Worm (Caenorhabditis elegans) whole organism, midembryonic: ENCODE data around the gene nhr-175.

Source experiments
- T22C8.4 ChIP-seq: fragments of 200-800 bp; sonication (Bioruptor generic); IDR thresholded peaks from 2 replicates; pipeline ENCODE4 v1.3.6; 2022; ENCODE audit warnings: missing genetic modification characterization, missing compliant biosample characterization
- cog-1 ChIP-seq: sonication (generic microtip); optimal IDR thresholded peaks from 2 replicates; lab custom pipeline; 2016; ENCODE audit warnings: missing genetic modification characterization, missing compliant biosample characterization
- flt-1 ChIP-seq: fragments of 200-800 bp; sonication (Bioruptor generic); IDR thresholded peaks from 2 replicates; pipeline ENCODE4 v1.3.6; 2022; ENCODE audit warnings: missing genetic modification characterization, missing compliant biosample characterization
- klf-2 ChIP-seq: fragments of 200-800 bp; sonication (Bioruptor generic); conservative IDR thresholded peaks from 2 replicates; pipeline ENCODE4 v1.3.6; 2022; ENCODE audit warnings: missing genetic modification reagents, missing genetic modification characterization, missing compliant biosample characterization
- med-1 ChIP-seq: sonication (generic microtip); optimal IDR thresholded peaks from 2 replicates; lab custom pipeline; 2017; ENCODE audit warnings: missing genetic modification characterization, mild to moderate bottlenecking, missing compliant biosample characterization, antibody characterized with exemption, missing genetic modification reagents; ENCODE audit not compliant: insufficient read depth
- ref-1 ChIP-seq: fragments of 200-800 bp; sonication (Bioruptor generic); conservative IDR thresholded peaks from 2 replicates; pipeline ENCODE4 v1.3.6; 2022; ENCODE audit warnings: missing genetic modification reagents, missing genetic modification characterization, missing compliant biosample characterization
- tab-1 ChIP-seq: fragments of 200-800 bp; sonication (Bioruptor generic); IDR thresholded peaks from 2 replicates; pipeline ENCODE4 v1.3.6; 2022; ENCODE audit warnings: missing genetic modification characterization, missing compliant biosample characterization
- ztf-23 ChIP-seq: fragments of 200-800 bp; sonication (Bioruptor generic); IDR thresholded peaks from 2 replicates; pipeline ENCODE4 v1.3.6; 2022; ENCODE audit warnings: missing genetic modification reagents, missing genetic modification characterization, missing compliant biosample characterization
- ztf-29 ChIP-seq: fragments of 200-800 bp; sonication (Bioruptor generic); IDR thresholded peaks from 2 replicates; pipeline ENCODE4 v1.3.6; 2022; ENCODE audit warnings: missing genetic modification reagents, missing genetic modification characterization, missing compliant biosample characterization

The nhr-175 gene

DNA sequence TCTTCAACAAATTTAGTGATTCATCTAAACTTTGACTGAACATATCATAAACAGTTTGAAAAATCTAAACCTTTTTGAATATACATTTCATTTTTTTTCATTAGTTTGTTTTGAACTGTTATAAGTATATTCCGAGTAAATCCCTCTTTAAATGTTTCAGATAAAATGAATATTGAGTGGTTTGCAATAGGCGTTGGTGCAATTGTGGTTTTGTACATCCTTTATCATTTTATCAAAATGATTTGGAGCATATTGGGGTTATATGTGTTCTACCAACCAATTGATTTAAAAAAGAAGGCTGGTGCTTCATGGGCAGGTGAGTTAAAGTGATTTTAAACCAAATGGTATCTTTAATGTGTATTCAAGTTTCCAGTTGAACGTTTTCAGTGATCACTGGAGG lies 38.0 kb downstream of the nhr-175 start, which contains the start of gene stdh-3:
stdh-3 (plus strand) TSS at position 166 of the 400 bp plus-strand sequence.
- no peak for TF ChIP-seq med-1 (GFP tag; lab: Kevin White, UChicago)
- no peak for TF ChIP-seq klf-2 (GFP tag; lab: Robert Waterston, UW)
- TF ChIP-seq flt-1 (GFP tag; lab: Robert Waterston, UW) = no peak
- no peak for TF ChIP-seq ref-1 (GFP tag; lab: Robert Waterston, UW)
- no peak for TF ChIP-seq T22C8.4 (GFP tag; lab: Robert Waterston, UW)
- TF ChIP-seq ztf-29 (GFP tag; lab: Robert Waterston, UW) = no peak
- TF ChIP-seq ztf-23 = no peak
- no peak for TF ChIP-seq tab-1
- TF ChIP-seq cog-1 (tag; lab: Kevin White, UChicago) = no peak

DNA sequence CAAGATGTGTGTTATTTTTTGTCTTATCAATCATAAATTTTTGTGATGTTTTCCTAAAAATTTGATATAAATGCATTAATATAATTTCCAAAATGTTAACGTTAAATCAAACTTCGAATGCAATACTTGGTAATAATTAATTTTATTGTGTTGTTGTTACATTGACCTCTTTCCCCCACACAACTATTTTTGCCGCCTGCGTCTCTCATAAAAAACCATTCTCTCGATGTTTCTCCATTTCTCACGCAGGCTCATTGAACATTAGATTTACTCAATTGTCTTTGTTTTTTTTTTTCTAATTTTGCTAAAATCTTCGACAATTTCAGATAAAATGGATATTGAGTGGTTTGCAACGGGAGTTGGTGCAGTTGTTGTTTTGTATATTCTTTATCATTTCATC lies 39.7 kb downstream of the nhr-175 start, which contains the start of gene stdh-1:
stdh-1 (plus strand) TSS at position 327 of the 400 bp plus-strand sequence.
- TF ChIP-seq cog-1 (tag; lab: Kevin White, UChicago) (peak; percentile 20), med-1 (GFP tag; lab: Kevin White, UChicago) (no peak), ztf-23 (no peak)

DNA sequence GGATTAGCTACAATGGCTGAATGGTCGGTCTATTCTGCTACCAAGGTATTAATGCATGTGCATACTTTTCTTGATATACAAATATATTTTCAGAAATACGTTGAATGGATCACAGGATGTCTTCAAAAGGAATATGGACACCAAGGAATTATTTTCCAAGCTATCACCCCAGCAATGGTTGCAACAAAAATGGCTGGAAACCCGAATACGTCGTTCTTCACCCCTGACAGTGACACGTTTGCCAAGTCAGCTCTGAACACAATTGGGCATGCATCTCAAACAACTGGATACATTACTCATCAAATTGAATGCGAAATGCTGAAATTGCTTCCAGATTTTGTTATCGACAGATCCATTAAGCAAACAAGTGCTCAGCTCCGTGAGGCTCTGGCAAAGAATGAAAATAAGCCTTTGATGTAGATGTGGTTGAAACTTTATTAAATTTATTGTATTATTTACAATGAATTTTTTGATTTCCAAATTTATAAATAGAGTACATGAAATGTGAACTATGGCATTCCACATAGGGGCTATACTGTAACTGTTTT lies 41.1 kb downstream of the nhr-175 start:
- TF ChIP-seq ref-1 (GFP tag; lab: Robert Waterston, UW) (no peak), T22C8.4 (GFP tag; lab: Robert Waterston, UW) (no peak), med-1 (GFP tag; lab: Kevin White, UChicago) (no peak), cog-1 (tag; lab: Kevin White, UChicago) (no peak), tab-1 (no peak), ztf-29 (GFP tag; lab: Robert Waterston, UW) (no peak), flt-1 (GFP tag; lab: Robert Waterston, UW) (no peak), klf-2 (GFP tag; lab: Robert Waterston, UW) (no peak), ztf-23 (no peak)

DNA sequence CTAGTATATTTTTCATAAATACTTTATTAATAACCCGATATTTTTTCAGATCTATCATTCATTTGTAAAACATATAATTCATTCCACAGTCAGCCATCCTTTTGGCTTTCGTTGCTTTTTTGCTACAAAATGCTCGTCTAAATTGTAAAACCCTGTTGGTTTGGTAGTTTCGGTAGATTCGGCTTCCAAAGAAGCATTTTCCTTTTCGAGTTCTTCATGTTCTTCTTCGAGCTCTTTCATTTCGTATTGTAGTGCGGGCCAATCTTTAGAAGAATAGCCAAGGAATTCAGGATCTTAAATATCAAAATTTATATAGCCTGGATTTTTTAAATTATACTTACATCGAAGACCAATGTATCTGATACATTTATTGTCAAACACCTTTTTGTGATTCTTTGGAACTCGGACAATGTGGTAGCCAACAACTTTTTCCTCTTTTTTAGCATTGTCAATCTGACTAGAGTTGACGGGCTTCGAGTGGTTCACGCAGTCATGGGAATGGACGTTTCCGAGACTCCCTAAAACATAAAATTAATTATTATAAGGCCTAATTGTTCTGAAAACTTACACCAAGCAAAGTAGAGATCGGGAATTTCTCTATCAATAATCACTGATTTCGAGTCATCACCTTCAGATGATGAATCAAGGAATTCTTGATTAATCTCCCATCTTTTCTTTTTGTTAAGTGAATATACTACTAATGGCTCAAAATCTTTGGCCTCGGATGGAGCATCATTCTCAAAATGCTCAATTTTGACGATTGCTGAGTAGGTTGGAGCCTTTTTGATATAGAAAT lies 41.8 kb downstream of the nhr-175 start:
- TF ChIP-seq med-1 (GFP tag; lab: Kevin White, UChicago) (no peak), T22C8.4 (GFP tag; lab: Robert Waterston, UW) (no peak), tab-1 (no peak), ref-1 (GFP tag; lab: Robert Waterston, UW) (no peak), flt-1 (GFP tag; lab: Robert Waterston, UW) (no peak), klf-2 (GFP tag; lab: Robert Waterston, UW) (no peak), ztf-23 (no peak), ztf-29 (GFP tag; lab: Robert Waterston, UW) (no peak), cog-1 (tag; lab: Kevin White, UChicago) (no peak)

DNA sequence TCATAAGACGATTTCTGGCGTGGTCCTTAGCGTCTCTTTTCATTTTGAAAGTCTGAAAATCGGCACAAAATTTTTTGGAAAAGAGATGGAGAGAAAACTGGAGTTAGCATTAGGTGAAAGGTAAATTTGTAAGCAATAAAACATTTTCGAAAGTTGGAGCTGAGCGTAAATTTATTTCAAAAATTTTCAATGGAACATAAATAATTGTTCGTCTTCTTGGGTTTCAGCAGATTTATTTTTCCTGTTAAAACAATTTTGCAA lies 42.4 kb downstream of the nhr-175 start, which contains the start of gene C06B3.6:
C06B3.6 (minus strand) TSS at position 52 of the 261 bp plus-strand sequence.
- no peak for TF ChIP-seq tab-1
- TF ChIP-seq cog-1 (tag; lab: Kevin White, UChicago) = no peak
- no peak for TF ChIP-seq klf-2 (GFP tag; lab: Robert Waterston, UW)
- TF ChIP-seq med-1 (GFP tag; lab: Kevin White, UChicago) = no peak
- no peak for TF ChIP-seq ref-1 (GFP tag; lab: Robert Waterston, UW)
- no peak for TF ChIP-seq ztf-29 (GFP tag; lab: Robert Waterston, UW)
- no peak for TF ChIP-seq flt-1 (GFP tag; lab: Robert Waterston, UW)

DNA sequence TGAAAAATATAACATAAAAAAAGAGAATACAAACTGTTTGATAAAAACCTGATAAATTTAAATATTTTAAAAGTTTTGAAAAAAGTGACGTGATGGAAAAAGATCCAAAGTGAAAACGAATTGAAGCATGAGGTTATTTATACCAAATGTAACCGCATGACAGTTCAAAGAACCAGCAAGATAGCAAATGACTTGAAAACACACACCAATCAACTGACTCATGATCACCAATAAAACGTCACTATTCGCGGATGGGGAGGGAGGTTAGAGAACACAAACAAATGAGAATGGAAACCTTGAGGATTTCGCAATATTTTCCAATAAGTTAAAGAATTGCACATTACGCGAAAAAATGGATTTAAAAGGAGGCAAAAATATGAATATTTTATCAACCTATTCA lies 42.9 kb downstream of the nhr-175 start, which contains the start of gene C06B3.7:
C06B3.7 (plus strand) TSS at position 287 of the 400 bp plus-strand sequence.
- TF ChIP-seq ztf-29 (GFP tag; lab: Robert Waterston, UW) = no peak
- no peak for TF ChIP-seq med-1 (GFP tag; lab: Kevin White, UChicago)
- no peak for TF ChIP-seq ztf-23
- TF ChIP-seq T22C8.4 (GFP tag; lab: Robert Waterston, UW) = no peak
- no peak for TF ChIP-seq klf-2 (GFP tag; lab: Robert Waterston, UW)
- TF ChIP-seq tab-1 = no peak
- no peak for TF ChIP-seq flt-1 (GFP tag; lab: Robert Waterston, UW)

DNA sequence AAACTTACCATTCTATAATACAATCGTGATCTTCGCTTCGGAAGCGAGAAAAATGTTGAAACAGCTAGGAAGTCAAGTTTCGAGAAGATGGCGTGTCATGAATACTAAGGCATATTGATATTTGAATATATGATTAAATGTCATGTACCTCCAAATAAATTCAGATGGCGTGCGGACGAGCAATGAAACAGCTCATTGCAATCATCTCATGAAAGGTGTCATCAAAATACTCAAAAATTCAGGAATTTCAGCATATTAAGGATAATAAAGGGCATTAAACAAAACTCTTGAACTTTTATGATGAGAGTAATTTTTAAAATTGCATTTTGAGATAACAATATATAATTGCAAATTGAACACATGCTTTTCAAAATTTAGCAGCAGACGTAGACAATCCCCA lies 48.9 kb downstream of the nhr-175 start, which contains the start of gene gcy-32:
gcy-32 (minus strand) TSS at position 101 of the 400 bp plus-strand sequence.
- TF ChIP-seq med-1 (GFP tag; lab: Kevin White, UChicago) (no peak), T22C8.4 (GFP tag; lab: Robert Waterston, UW) (no peak), tab-1 (no peak), cog-1 (tag; lab: Kevin White, UChicago) (no peak), ztf-29 (GFP tag; lab: Robert Waterston, UW) (no peak), flt-1 (GFP tag; lab: Robert Waterston, UW) (no peak), ref-1 (GFP tag; lab: Robert Waterston, UW) (no peak), klf-2 (GFP tag; lab: Robert Waterston, UW) (no peak)

DNA sequence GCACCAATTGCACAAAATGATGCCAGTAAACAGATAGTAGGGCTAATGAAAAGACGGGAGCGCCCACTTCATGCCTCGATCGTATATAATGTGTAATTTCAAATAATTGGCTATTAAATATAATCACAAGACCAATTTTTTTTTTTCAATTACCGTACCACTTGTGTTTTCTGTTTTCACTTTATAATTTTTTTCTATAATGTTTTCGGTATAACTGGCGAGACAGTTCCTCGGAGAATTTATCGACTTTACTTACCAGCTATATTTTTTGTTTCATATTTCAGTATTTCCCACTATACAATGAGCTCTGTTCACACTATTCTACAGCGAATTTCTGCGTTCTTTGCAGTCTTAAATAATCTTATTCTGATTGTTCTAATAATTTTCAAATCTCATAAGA lies 49.7 kb downstream of the nhr-175 start, which contains the start of gene str-252:
str-252 (plus strand) TSS at position 301 of the 400 bp plus-strand sequence.
- TF ChIP-seq T22C8.4 (GFP tag; lab: Robert Waterston, UW) (no peak), klf-2 (GFP tag; lab: Robert Waterston, UW) (no peak), ztf-29 (GFP tag; lab: Robert Waterston, UW) (no peak), med-1 (GFP tag; lab: Kevin White, UChicago) (no peak), ztf-23 (no peak)
